Worm (Caenorhabditis elegans) whole organism, L4 larva: Measurements from ENCODE around the gene Y52E8A.2.

Experiments used
- lin-13 ChIP-seq: fragments of 150-350 bp; optimal IDR thresholded peaks from 2 replicates; lab custom pipeline; 2014; ENCODE audit warnings: missing biosample characterization, missing genetic modification reagents, missing genetic modification characterization
- madf-9 ChIP-seq: fragments of 200-800 bp; sonication (Bioruptor generic); conservative IDR thresholded peaks from 2 replicates; pipeline ENCODE4 v1.3.6; 2022; ENCODE audit warnings: missing genetic modification reagents, missing genetic modification characterization, missing compliant biosample characterization
- nhr-111 ChIP-seq: fragments of 200-800 bp; sonication (Bioruptor generic); optimal IDR thresholded peaks from 2 replicates; lab custom pipeline; 2018; ENCODE audit warnings: mild to moderate bottlenecking, missing genetic modification characterization, missing compliant biosample characterization
- unc-39 ChIP-seq: sonication (generic microtip); optimal IDR thresholded peaks from 2 replicates; lab custom pipeline; 2017; ENCODE audit warnings: missing biosample characterization, missing genetic modification characterization

- TF ChIP-seq lin-13 (GFP tag; lab: Kevin White, UChicago) (no peak), madf-9 (GFP tag; lab: Robert Waterston, UW) (no peak), nhr-111 (GFP tag; lab: Kevin White, UChicago) (no peak), unc-39 (tag; lab: Kevin White, UChicago) (no peak)
Observed at ce11 chrII:4297259-4297658, 23.4 kb upstream of the Y52E8A.2 start.
